Worm (Caenorhabditis elegans) whole organism, dauer: Measurements from ENCODE around the gene C46C2.6.
"Not testable (repeated sequence)": the region's sequence is repeated elsewhere in the genome, so short reads cannot be mapped to it uniquely, and the experiment has no call there.

ENCODE experiments used
- unc-62 ChIP-seq: sonication (generic microtip); optimal IDR thresholded peaks from 2 replicates; lab custom pipeline; 2017; ENCODE audit warnings: missing biosample characterization, missing genetic modification reagents, missing genetic modification characterization

Gene C46C2.6

DNA sequence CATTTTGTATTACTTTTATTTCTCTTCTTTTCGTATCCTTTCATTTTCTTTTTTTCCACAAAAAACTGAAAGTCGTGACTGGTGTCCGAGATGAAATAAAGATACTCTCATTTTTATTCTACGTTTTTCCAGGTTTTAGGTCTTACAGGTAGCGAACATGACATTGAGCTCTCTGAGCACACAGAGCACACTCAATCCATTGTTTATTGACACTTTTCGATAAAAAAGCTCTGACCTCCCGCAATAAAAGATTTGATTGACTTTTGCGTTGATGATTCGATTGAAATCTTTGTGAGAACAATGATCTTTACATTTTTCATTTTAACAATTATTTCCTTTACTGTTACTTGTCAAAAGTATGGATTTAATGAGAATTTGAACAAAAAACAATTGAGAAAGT, at the start of gene C46C2.6:
Gene C46C2.6, plus strand, starts transcription at position 301 of the 400 bp plus-strand sequence.
- no peak for TF ChIP-seq unc-62

ce11 chrIV:9165027-9165426, 47.2 kb upstream of the C46C2.6 start, which contains the start of gene pcp-2:
Gene pcp-2, minus strand, starts transcription at chrIV:9165127.
- no peak for TF ChIP-seq unc-62

DNA sequence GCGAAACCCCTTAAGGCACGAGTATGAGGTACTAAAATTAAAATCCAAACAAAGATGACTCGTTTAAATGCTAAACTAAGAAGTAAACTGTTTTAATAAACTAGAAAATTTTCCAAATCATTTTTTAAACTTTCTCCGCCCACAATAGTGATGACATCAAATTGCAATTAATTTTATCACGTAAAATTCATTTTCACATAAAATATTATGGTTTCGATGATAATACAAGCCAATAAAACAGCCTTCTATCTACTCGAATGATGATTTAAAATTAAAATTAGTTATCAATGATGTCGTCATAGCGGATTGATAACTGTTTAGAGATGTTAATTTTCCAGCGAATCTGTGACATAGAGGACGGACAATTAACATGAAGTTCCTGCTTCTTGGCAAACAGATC, 46.5 kb upstream of the C46C2.6 start, which contains the start of gene C07C7.3:
Gene C07C7.3, plus strand, starts transcription at position 371 of the 400 bp plus-strand sequence.
- TF ChIP-seq unc-62: no peak

ce11 chrIV:9169764-9170163, 42.5 kb upstream of the C46C2.6 start:
- TF ChIP-seq unc-62: no peak

ce11 chrIV:9184547-9184946, 27.7 kb upstream of the C46C2.6 start, which contains the start of gene C07C7.1:
Gene C07C7.1, plus strand, starts transcription at chrIV:9184847.
- TF ChIP-seq unc-62: no peak

DNA sequence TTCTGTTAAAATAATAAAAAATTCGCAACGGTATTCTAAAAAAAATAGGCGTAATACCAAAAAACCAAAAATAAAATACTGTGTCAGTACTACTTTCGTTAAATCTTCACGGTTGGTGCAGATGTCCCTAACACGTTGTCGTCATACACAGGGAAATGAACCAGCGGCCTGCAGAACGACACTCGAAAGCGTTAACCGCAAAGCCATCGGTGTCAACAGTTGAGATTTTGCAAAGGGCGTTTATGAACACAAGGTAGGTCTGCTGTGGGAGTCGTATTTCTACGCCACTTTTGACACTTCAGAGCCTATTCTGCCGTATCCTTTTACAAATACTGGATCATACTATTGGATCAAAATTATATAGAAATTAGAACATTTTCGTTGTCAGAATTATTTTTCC, 21.0 kb upstream of the C46C2.6 start:
- TF ChIP-seq unc-62: no peak

DNA sequence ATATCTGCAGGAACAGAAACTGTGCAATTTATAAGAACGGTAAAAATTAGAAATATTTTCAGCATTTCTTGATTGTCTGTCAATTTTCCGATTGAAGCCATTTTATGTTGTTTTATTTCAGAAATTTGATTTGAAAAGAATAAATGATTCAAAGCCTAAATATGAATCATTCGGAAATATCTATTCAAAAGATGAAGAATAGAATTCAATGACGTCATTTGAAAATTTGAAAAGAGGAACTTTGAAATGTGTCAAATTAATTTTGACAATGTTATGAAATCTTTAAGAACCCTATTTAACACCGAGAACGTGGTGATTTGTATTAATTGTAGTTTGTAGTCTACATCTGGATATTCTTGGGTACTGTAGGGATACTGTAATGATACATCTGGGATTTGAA, 19.7 kb upstream of the C46C2.6 start, which contains the start of gene C46C2.5:
Gene C46C2.5, minus strand, starts transcription at position 101 of the 400 bp plus-strand sequence.
- no peak for TF ChIP-seq unc-62

DNA sequence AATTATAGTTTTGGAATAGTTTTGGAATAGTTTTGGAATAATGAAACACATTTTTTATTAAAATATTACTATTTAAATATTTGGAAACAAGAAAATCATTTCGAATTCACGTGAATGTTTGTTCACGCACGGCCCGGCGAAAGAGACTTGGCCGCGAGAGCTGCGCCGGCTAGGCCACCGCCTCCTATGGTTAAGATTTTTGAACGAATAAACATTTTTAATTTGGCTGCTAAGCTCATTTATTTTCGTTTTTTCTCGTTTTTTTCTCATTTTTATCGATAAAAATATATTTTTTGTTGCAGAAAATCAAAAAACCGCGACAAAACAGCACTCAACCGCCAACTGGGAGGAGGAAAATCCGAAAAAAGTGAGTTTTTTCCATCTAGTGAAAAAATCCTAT, 17.7 kb upstream of the C46C2.6 start, which contains the start of gene C46C2.7:
Gene C46C2.7, plus strand, starts transcription at position 301 of the 400 bp plus-strand sequence.
- TF ChIP-seq unc-62: not testable (repeated sequence)

DNA sequence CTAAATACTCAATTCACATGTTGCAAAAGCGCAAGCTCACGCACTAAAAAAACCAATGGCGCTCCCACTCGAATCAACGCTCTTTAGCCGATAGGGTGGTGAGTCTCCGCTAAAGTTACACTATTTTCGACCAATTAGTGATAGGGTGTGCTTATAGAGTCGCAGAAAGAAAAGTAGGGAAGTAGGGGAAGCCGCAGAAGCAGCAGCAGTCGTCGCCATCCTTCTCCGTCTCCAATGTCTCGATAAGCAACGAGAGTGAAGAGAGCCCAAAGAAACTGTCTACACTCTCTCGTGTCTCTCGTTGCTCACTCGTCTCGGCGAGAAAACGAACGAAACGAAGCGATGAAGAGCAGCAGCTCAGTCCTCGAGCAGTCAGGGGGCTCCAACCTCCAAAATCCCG, 15.5 kb upstream of the C46C2.6 start:
- TF ChIP-seq unc-62: no peak

ce11 chrIV:9198136-9198535, 14.1 kb upstream of the C46C2.6 start:
- TF ChIP-seq unc-62: no peak

DNA sequence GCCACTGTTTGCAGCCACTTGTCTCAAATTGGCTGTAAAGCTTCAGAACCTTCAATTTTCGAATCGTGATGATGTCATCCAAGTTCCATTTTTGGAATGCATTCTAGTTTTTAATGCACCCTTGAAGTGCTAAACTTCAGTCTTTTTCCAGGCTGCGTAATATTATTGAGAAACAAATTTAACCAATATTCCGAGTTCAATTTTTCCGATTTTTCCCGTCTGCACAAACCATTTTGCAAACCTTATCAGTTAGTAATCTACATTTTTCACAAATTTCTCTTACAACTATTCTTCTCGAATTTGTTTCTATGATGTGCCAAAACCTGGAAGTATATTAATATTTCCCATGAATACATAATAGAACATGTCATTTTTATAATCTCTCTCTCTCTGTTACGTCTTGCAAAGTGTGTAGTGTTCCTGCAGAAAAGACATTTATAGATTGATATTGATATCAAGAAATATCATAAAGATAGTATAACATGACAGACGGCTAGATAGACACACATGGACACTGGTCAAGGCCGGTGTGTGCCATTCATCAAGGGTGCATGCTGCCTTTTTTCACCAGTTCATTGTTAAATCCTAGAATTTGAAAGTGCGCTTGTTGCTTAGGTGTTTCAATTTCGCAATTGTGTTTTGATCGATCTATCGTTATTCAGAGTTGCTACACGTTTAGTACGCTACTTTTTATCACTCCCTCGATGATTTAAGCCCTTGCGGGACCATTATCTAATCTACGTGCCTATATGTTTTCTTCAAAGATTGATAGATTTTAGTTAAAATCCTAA, 12.9 kb upstream of the C46C2.6 start:
- TF ChIP-seq unc-62: no peak

- TF ChIP-seq unc-62: no peak
Measured at ce11 chrIV:9199939-9200202, 12.3 kb upstream of the C46C2.6 start, which contains the start of gene wnk-1. Gene wnk-1, plus strand, starts transcription at chrIV:9200103.

- TF ChIP-seq unc-62: no peak
Measured at ce11 chrIV:9210841-9211240, 1.4 kb upstream of the C46C2.6 start.

DNA sequence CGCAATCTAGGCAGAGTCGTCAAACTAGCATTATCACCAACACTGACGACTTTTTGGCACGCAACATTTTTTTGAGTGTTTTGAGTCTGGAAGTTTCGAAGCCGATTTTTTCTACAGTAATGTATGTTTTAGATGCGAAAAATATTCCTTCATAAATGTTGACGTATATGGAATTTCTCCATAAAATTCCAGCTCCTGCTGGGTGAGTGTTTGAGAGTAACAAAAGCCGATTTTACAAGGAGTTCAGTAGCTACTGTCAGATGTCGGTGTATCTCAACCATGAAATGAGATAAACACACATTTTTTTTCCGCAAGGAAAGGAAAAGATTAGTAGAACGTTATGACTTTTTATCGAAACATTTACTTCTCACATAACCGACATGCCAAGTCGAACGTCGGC, 2.6 kb downstream of the C46C2.6 start:
- TF ChIP-seq unc-62: no peak

DNA sequence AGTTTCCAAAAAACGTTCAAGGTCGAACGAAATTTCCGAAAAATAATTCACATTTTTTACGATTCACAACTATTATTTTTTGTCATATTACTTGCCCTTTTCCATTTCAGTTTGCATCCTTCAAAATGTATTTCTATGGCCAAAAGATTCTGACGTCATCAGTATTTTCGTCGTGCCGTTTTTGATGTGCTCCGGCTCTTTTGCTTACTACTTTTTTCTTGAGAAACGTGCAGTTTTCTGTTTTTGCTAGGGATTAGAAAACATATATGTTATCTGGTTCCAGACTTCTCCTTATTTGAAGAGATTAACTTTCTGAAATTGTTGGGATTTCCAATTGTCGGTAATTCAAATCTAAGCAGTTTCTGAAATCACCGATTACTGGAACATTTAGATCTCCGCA, 3.6 kb downstream of the C46C2.6 start:
- TF ChIP-seq unc-62: no peak

DNA sequence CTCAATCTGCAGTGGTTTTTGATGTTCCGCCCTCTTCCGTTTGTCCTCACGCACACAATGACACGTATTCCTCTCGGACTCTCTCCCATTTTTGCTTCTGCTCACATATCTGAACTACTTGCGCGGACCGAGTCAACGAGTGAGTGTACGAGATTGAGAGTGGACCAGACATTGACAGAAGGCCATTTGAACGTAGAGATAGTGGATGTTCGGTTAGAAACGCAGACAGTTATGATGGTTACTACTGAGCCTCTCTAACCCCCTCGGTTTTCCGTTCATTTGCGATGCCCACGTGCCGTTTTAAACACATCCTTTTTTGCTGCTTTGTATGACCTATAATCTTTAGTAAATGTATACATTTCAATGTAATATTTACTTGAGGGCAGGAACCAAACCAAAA, 4.2 kb downstream of the C46C2.6 start:
- TF ChIP-seq unc-62: no peak

- no peak for TF ChIP-seq unc-62
Measured at ce11 chrIV:9216956-9217355, 4.7 kb downstream of the C46C2.6 start.

DNA sequence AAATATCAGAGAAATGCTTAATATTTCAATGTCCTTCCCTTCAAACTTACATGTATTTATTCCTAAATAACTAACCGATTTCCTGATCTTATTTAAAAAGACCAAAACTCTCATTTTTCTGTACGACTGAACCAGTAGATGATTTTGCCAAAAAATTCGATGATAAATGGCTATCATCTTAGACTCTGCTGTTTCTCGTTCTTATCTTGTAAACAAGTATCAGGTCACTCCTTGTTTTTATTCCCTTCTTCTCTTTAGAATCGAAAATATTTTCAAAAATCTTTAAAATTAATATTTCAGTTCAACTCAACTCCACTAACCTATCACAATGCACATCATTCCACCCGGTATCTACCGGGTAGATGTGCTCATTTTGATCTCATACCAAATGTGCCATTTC, 5.2 kb downstream of the C46C2.6 start, which contains the start of gene C46C2.2:
Gene C46C2.2, plus strand, starts transcription at position 301 of the 400 bp plus-strand sequence.
- no peak for TF ChIP-seq unc-62
